Worm (Caenorhabditis elegans) whole organism, L4/young adult: ENCODE measurements around the gene Y55F3BR.6.

Source experiments
- dao-5 ChIP-seq: sonication (generic microtip); optimal IDR thresholded peaks from 2 replicates; lab custom pipeline; 2016; ENCODE audit warnings: missing genotype, missing genetic modification characterization, moderate library complexity, missing compliant biosample characterization
- him-1 ChIP-seq: sonication (generic microtip); optimal IDR thresholded peaks from 2 replicates; lab custom pipeline; 2016; ENCODE audit warnings: missing genotype, missing genetic modification reagents, missing genetic modification characterization, missing compliant biosample characterization

DNA sequence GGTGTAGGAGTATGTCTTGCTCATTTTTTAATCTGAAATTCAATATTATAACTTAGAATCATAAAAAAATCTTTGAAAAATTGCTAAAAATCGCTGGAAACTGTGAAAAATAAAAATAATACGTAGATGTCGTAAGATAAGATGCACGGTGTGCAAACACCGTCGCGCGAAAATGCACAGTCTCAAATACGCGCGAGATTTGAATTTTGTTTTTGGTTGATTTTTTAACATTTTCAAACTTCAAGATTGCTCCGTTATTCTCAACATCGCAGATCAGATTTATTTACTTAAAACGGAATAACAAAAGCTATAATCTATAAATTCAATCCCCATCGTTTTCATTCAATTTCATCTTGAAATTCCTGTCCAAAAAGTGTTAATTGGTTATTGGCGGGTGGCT is at the start of gene Y55F3BR.6:
- TF ChIP-seq him-1 (tag; lab: Kevin White, UChicago) (no peak), dao-5 (tag; lab: Kevin White, UChicago) (no peak)
